Fruit fly (Drosophila melanogaster) whole organism, pupa: ENCODE measurements around the gene MED11.

ENCODE experiments used
- CG12605 ChIP-seq: fragments of 200-800 bp; sonication (Bioruptor generic); IDR thresholded peaks from 2 replicates; pipeline ENCODE4 v1.3.6; 2022; ENCODE audit warnings: missing biosample characterization, missing genetic modification characterization
- CG14655 ChIP-seq: fragments of 200-800 bp; sonication (Bioruptor generic); optimal IDR thresholded peaks from 3 replicates; lab custom pipeline; 2017; ENCODE audit warnings: mild to moderate bottlenecking, missing biosample characterization, missing genetic modification reagents, missing genetic modification characterization
- CG15710 ChIP-seq: fragments of 200-800 bp; sonication (Bioruptor generic); optimal IDR thresholded peaks from 2 replicates; lab custom pipeline; 2018; ENCODE audit warnings: missing biosample characterization, mild to moderate bottlenecking, missing genetic modification characterization, moderate library complexity
- CG32121 ChIP-seq: fragments of 200-800 bp; sonication (Bioruptor generic); IDR thresholded peaks from 2 replicates; pipeline ENCODE4 v1.3.6; 2022; ENCODE audit warnings: missing biosample characterization, missing genetic modification characterization
- CG34367 ChIP-seq: fragments of 200-800 bp; sonication (Bioruptor generic); optimal IDR thresholded peaks from 2 replicates; lab custom pipeline; 2018; ENCODE audit warnings: missing biosample characterization, mild to moderate bottlenecking, missing genetic modification characterization
- Pif1A ChIP-seq: fragments of 200-800 bp; sonication (Bioruptor generic); optimal IDR thresholded peaks from 3 replicates; lab custom pipeline; 2016; ENCODE audit warnings: missing biosample characterization, missing genetic modification characterization

Gene MED11

DNA sequence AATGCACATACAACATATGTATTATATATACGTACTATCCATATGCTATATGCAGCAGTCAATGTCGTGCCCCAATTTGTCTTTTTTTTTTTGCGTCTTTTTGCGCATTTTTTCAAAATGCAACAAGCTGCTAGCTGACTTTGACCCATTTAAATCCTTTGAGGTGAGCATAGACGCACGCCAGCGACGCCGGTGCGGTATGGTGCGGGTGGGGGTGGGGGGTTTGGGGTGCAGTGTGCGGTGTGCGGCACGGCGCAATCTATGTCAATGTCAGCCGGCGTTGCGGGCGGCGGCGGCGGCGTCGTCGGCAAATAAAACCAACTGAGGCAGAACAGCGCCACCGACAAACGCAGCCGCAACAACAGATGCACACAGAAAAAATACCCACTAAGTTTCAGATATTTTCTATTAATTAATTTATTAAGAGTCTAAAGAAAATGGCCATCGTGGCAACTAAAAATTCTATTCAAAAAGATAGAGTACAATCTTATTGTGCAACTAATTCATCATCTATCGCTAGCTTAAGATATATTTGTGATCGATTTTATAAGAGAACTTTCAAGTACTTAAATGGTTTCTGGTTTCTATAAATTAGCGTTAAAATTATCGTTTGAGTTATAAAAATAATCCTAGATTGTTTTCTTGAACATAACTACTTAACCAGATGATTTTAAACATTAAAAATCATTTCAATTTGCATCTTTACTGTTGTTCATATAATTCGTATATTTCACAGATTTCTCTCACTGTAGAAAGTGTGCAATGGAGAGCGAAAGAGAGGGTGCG, 49.6 kb downstream of the MED11 start:
- TF ChIP-seq CG34367 (tag; lab: Kevin White, UChicago) (no peak), CG12605 (GFP tag; lab: Robert Waterston, UW) (no peak), CG15710 (tag; lab: Kevin White, UChicago) (no peak), CG32121 (GFP tag; lab: Robert Waterston, UW) (peak; percentile 51; the same call in 1 of the 2 replicates), Pif1A (GFP tag; lab: Kevin White, UChicago) (no peak), CG14655 (GFP tag; lab: Kevin White, UChicago) (no peak)
